Worm (Caenorhabditis elegans): Measurements from ENCODE around the gene dnj-1.

dnj-1 gene

DNA sequence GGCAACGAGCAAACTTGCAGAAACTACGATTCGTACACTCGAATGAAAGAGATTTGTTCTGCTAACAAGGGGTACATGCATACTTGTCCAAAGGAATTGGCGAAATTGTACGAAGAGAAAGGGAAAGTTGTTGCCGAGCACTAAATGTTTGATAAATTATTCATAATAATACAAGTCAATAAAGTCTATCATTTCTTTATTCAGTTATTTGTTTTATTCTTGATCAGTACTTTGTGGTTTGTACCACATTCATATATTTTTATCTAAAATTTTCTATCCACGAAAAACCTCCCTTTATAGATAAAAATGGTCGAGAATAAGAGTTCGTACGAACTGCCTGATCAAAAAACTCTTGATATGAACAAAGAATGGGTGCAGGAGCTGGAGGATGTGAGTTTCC is 21.7 kb downstream of the dnj-1 start, which contains the start of gene edg-1:
TSS of gene edg-1 (plus strand) at position 301 of the 400 bp plus-strand sequence.
- TF ChIP-seq tab-1 (GFP tag; IDR thresholded peaks at IDR 0.05): no peak
- no peak for TF ChIP-seq ref-1 (GFP tag; conservative IDR thresholded peaks at IDR 0.05)
- TF ChIP-seq klf-2 (GFP tag; conservative IDR thresholded peaks at IDR 0.05): no peak
- TF ChIP-seq cog-1 (tag; optimal IDR thresholded peaks at IDR 0.05): no peak
- TF ChIP-seq ztf-29 (GFP tag; IDR thresholded peaks at IDR 0.05): no peak
- TF ChIP-seq med-1 (GFP tag; optimal IDR thresholded peaks at IDR 0.05; ENCODE audit: insufficient read depth): no peak
- TF ChIP-seq T22C8.4 (GFP tag; IDR thresholded peaks at IDR 0.05): no peak
- TF ChIP-seq flt-1 (GFP tag; IDR thresholded peaks at IDR 0.05): no peak
- TF ChIP-seq ztf-23 (GFP tag; IDR thresholded peaks at IDR 0.05): no peak

DNA sequence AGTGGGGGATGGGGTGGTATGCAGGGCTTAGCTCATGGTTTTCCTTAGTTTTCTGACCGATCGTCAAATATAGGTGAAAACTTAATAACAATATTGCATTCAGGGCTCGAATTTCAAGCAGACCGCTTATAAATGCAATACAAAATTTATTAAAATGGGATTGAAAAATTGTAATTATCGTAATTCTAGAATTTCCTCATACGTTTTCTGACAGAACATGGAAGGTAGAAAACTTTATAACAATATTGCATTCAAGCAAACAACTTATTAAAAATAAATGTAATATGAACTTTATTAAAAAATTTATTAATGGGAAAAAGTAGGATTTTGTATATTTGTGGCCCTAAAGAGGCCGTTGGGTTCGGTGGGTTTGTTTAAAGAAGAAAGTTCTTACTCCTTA is 24.8 kb downstream of the dnj-1 start:
- TF ChIP-seq ref-1 (GFP tag; conservative IDR thresholded peaks at IDR 0.05): no peak

DNA sequence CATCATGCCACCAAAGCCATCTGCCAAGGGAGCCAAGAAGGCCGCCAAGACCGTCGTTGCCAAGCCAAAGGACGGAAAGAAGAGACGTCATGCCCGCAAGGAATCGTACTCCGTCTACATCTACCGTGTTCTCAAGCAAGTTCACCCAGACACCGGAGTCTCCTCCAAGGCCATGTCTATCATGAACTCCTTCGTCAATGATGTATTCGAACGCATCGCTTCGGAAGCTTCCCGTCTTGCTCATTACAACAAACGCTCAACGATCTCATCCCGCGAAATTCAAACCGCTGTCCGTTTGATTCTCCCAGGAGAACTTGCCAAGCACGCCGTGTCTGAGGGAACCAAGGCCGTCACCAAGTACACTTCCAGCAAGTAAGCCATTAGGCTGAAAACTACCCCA is 25.9 kb downstream of the dnj-1 start, which contains the start of gene his-48:
TSS of gene his-48 (plus strand) at position 5 of the 400 bp plus-strand sequence.
- peak; percentile 38; the same call in 1 of the 2 replicates for TF ChIP-seq flt-1 (GFP tag; IDR thresholded peaks at IDR 0.05)

DNA sequence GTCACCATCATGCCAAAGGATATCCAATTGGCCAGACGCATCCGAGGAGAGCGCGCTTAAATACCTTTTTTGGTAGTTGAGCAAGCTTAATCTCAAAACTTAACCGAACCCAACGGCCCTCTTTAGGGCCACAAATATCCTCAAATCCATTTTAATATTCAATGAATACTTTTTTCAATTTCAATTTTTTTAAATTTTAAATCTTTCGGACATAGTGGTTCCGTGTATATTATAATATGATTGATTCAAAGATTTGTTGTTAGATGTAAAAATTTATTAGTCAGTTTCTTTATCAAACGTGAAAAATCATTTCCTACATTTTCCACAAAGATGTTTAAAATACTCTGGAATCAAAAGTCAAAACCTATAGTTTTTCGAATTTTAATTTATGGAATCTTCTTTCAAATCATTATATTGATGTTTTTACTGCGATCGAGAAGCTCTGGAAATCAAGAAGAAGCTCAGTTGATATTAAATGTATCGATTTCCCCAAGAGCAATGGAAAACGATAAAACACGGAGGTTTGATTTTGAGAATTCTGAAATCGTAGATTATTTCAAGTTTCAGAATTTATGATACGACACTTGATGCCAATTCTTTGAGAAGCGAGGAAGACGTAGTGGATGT is 28.2 kb downstream of the dnj-1 start, which contains the start of gene B0035.21:
TSS of gene B0035.21 (plus strand) at position 322 of the 627 bp plus-strand sequence.
- no peak for TF ChIP-seq ref-1 (GFP tag; conservative IDR thresholded peaks at IDR 0.05)
- no peak for TF ChIP-seq klf-2 (GFP tag; conservative IDR thresholded peaks at IDR 0.05)
- TF ChIP-seq ztf-29 (GFP tag; IDR thresholded peaks at IDR 0.05): no peak
- no peak for TF ChIP-seq cog-1 (tag; optimal IDR thresholded peaks at IDR 0.05)
- no peak for TF ChIP-seq flt-1 (GFP tag; IDR thresholded peaks at IDR 0.05)
- no peak for TF ChIP-seq med-1 (GFP tag; optimal IDR thresholded peaks at IDR 0.05; ENCODE audit: insufficient read depth)
- TF ChIP-seq ztf-23 (GFP tag; IDR thresholded peaks at IDR 0.05): no peak

DNA sequence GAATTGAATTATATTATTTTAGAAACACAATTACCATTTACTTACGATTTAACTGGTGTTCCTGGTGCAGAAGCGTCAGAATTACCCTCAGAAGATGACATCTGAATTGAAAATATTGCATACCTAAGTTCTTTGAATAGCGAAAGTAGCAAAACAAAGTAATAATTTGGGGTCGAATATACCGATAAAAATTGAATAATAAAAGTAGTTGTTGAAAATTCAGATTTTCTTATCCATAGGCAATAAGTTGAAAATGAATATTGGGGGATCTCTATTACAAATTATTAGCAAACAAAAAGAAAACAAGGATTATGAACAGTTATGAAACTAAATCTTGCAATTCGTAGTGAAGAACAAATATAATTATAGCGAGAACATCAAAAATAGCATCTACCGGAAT is 30.4 kb downstream of the dnj-1 start, which contains the start of gene leo-1:
TSS of gene leo-1 (minus strand) at position 101 of the 400 bp plus-strand sequence.
- TF ChIP-seq med-1 (GFP tag; optimal IDR thresholded peaks at IDR 0.05; ENCODE audit: insufficient read depth): no peak

DNA sequence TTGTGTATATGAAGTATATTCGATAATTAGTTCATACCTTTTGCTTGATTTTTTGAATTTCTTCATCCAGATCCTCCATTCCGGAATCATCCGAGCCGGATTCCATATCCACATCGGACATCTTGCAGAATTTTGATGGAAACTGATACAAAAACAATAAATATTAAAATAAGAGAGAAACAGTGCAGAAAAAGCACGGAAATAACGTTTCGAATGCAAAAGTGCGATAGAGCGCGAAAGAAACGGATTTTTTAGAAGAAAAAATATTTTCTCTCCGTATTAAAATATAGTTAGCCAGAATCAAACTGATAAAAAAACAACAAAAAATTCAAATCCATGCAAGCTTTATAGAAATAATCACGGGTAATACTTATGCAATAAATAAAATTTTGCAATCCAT is 33.9 kb downstream of the dnj-1 start, which contains the start of gene sart-3:
TSS of gene sart-3 (minus strand) at position 219 of the 400 bp plus-strand sequence.
- TF ChIP-seq med-1 (GFP tag; optimal IDR thresholded peaks at IDR 0.05; ENCODE audit: insufficient read depth): no peak
- TF ChIP-seq ref-1 (GFP tag; conservative IDR thresholded peaks at IDR 0.05): no peak
- TF ChIP-seq tab-1 (GFP tag; IDR thresholded peaks at IDR 0.05): no peak
- no peak for TF ChIP-seq flt-1 (GFP tag; IDR thresholded peaks at IDR 0.05)
- TF ChIP-seq klf-2 (GFP tag; conservative IDR thresholded peaks at IDR 0.05): no peak

DNA sequence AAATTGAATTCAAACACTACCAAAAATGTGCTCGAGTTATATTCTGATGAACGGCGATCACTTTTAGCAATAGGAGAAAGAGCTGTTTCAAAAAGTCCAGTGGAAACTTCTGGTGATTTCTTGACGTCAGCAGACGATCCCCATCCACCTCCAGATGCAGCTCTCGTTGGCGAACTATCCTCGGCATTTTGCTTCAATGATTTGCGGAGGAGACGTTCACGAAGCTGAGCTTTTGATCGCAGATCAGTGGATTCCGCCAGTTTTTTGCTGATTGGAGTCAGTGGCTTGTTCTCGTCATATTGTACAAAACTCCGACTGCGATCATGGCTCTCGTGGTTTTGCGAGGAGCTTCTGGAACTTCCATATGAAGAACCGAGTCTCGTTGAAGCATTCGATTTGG is 37.3 kb downstream of the dnj-1 start:
- TF ChIP-seq klf-2 (GFP tag; conservative IDR thresholded peaks at IDR 0.05) (no peak), ref-1 (GFP tag; conservative IDR thresholded peaks at IDR 0.05) (no peak), cog-1 (tag; optimal IDR thresholded peaks at IDR 0.05) (no peak), T22C8.4 (GFP tag; IDR thresholded peaks at IDR 0.05) (no peak), flt-1 (GFP tag; IDR thresholded peaks at IDR 0.05) (no peak), med-1 (GFP tag; optimal IDR thresholded peaks at IDR 0.05; ENCODE audit: insufficient read depth) (no peak)

DNA sequence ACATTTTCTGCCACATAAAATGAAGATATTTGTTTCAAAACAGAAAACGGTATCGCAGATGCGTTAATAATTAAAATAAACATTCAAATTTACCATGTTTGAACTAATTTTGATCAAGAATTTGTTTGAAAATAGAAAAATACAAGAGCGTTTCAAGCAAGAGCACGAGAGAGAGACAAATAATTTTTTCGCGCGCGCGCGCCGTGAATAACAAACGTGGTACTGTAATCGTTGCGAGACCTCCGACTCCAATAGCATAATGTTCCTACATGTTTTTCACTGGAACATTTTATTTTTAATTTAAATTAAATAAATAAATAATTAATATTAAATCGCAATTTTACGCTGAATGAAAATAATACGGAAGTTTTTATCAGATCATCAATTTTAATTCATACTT is 38.2 kb downstream of the dnj-1 start, which contains the start of gene F54E12.2:
TSS of gene F54E12.2 (minus strand) at position 164 of the 400 bp plus-strand sequence.
- TF ChIP-seq med-1 (GFP tag; optimal IDR thresholded peaks at IDR 0.05; ENCODE audit: insufficient read depth) (no peak), ztf-29 (GFP tag; IDR thresholded peaks at IDR 0.05) (no peak), tab-1 (GFP tag; IDR thresholded peaks at IDR 0.05) (no peak), ztf-23 (GFP tag; IDR thresholded peaks at IDR 0.05) (no peak), cog-1 (tag; optimal IDR thresholded peaks at IDR 0.05) (no peak), klf-2 (GFP tag; conservative IDR thresholded peaks at IDR 0.05) (no peak), T22C8.4 (GFP tag; IDR thresholded peaks at IDR 0.05) (no peak), ref-1 (GFP tag; conservative IDR thresholded peaks at IDR 0.05) (no peak), flt-1 (GFP tag; IDR thresholded peaks at IDR 0.05) (no peak)

DNA sequence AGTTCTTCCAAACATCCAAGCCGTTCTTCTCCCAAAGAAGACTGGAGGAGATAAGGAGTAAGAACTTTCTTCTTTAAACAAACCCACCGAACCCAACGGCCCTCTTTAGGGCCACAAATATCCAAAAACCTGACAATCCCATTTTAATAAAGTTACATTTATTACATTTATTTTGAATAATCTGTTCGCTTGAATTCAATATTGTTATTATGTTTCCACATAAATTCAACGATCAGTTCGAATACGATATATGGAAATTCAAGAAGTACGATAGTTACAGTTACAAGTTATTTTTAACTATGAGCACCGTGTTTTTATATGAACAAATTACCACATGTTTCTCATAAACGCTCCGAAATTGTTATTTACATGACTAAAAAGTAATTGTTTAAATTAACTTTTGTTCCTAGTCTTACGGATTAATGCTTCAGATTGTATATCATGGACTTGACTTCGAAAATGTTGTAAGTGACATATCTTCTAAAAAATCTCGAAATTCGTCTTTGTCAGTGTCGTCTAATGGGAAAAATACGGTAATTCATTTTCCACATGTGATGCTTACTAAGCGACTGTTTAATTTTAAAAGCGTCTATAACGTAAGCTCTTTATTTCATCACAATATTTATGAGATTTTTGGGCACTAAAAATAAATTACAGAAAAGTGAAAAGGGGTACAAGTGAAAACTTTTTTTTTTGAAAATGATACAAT is 42.1 kb downstream of the dnj-1 start:
- no peak for TF ChIP-seq ztf-29 (GFP tag; IDR thresholded peaks at IDR 0.05)
- no peak for TF ChIP-seq tab-1 (GFP tag; IDR thresholded peaks at IDR 0.05)
- no peak for TF ChIP-seq ref-1 (GFP tag; conservative IDR thresholded peaks at IDR 0.05)
- no peak for TF ChIP-seq ztf-23 (GFP tag; IDR thresholded peaks at IDR 0.05)
- TF ChIP-seq flt-1 (GFP tag; IDR thresholded peaks at IDR 0.05): no peak
- no peak for TF ChIP-seq med-1 (GFP tag; optimal IDR thresholded peaks at IDR 0.05; ENCODE audit: insufficient read depth)
- no peak for TF ChIP-seq T22C8.4 (GFP tag; IDR thresholded peaks at IDR 0.05)
- TF ChIP-seq klf-2 (GFP tag; conservative IDR thresholded peaks at IDR 0.05): no peak
- TF ChIP-seq cog-1 (tag; optimal IDR thresholded peaks at IDR 0.05): no peak

DNA sequence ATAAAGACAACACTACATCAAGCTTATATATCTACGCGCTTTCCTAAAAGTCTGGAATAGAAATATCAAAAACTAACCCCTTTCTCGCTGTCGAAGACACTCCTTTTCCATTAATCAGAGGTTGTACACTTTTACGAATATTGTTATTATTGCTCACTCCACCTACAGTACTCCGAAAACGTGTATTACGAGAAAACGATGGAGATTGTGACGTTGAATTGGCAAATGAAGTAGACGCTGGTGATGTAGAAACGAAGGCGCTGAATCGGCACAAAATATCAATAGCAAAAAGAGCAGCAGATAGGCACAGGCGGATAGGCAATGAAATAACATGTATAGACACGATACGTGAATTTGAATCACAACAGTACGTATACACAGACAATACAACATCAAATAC is 45.5 kb downstream of the dnj-1 start:
- TF ChIP-seq klf-2 (GFP tag; conservative IDR thresholded peaks at IDR 0.05) (no peak), ref-1 (GFP tag; conservative IDR thresholded peaks at IDR 0.05) (no peak), tab-1 (GFP tag; IDR thresholded peaks at IDR 0.05) (no peak)

Measured in whole organism, midembryonic.